Fruit fly (Drosophila melanogaster) whole organism, pupa: ENCODE data around the gene mtTFB2.

Experiments
- CG10348 ChIP-seq: fragments of 200-800 bp; sonication (Bioruptor generic); IDR thresholded peaks from 2 replicates; pipeline ENCODE4 v1.3.6; 2022; ENCODE audit warnings: missing biosample characterization, missing genetic modification characterization
- CG12605 ChIP-seq: fragments of 200-800 bp; sonication (Bioruptor generic); IDR thresholded peaks from 2 replicates; pipeline ENCODE4 v1.3.6; 2022; ENCODE audit warnings: missing biosample characterization, missing genetic modification characterization
- CG13204 ChIP-seq: fragments of 200-800 bp; sonication (Bioruptor generic); optimal IDR thresholded peaks from 2 replicates; lab custom pipeline; 2018; ENCODE audit warnings: missing biosample characterization, mild to moderate bottlenecking, missing genetic modification characterization, moderate library complexity
- CG14655 ChIP-seq: fragments of 200-800 bp; sonication (Bioruptor generic); optimal IDR thresholded peaks from 3 replicates; lab custom pipeline; 2017; ENCODE audit warnings: mild to moderate bottlenecking, missing biosample characterization, missing genetic modification reagents, missing genetic modification characterization
- CG15710 ChIP-seq: fragments of 200-800 bp; sonication (Bioruptor generic); optimal IDR thresholded peaks from 2 replicates; lab custom pipeline; 2018; ENCODE audit warnings: missing biosample characterization, mild to moderate bottlenecking, missing genetic modification characterization, moderate library complexity
- CG17806 ChIP-seq: fragments of 200-800 bp; sonication (Bioruptor generic); optimal IDR thresholded peaks from 2 replicates; lab custom pipeline; 2018; ENCODE audit warnings: missing biosample characterization, mild to moderate bottlenecking, missing genetic modification characterization, moderate library complexity
- CG32121 ChIP-seq: fragments of 200-800 bp; sonication (Bioruptor generic); IDR thresholded peaks from 2 replicates; pipeline ENCODE4 v1.3.6; 2022; ENCODE audit warnings: missing biosample characterization, missing genetic modification characterization
- CG34367 ChIP-seq: fragments of 200-800 bp; sonication (Bioruptor generic); optimal IDR thresholded peaks from 2 replicates; lab custom pipeline; 2018; ENCODE audit warnings: missing biosample characterization, mild to moderate bottlenecking, missing genetic modification characterization
- CG4496 ChIP-seq: fragments of 200-800 bp; sonication (Bioruptor generic); IDR thresholded peaks from 3 replicates; pipeline ENCODE4 v1.3.6; 2022; ENCODE audit warnings: missing biosample characterization, missing genetic modification characterization
- CG8159 ChIP-seq: fragments of 200-800 bp; sonication (Bioruptor generic); optimal IDR thresholded peaks from 3 replicates; lab custom pipeline; 2018; ENCODE audit warnings: missing biosample characterization, mild to moderate bottlenecking, missing genetic modification characterization, moderate library complexity
- CG8301 ChIP-seq: fragments of 200-800 bp; sonication (Bioruptor generic); optimal IDR thresholded peaks from 2 replicates; lab custom pipeline; 2018; ENCODE audit warnings: missing biosample characterization, mild to moderate bottlenecking, missing genetic modification characterization
- CG9948 ChIP-seq: fragments of 200-800 bp; sonication (Bioruptor generic); optimal IDR thresholded peaks from 2 replicates; lab custom pipeline; 2018; ENCODE audit warnings: missing biosample characterization, mild to moderate bottlenecking, missing genetic modification characterization, moderate library complexity
- D1 ChIP-seq: fragments of 200-800 bp; sonication (Bioruptor generic); optimal IDR thresholded peaks from 2 replicates; lab custom pipeline; 2018; ENCODE audit warnings: missing biosample characterization, mild to moderate bottlenecking, missing genetic modification characterization, moderate library complexity
- EcR ChIP-seq: fragments of 200-800 bp; sonication (Bioruptor generic); optimal IDR thresholded peaks from 3 replicates; lab custom pipeline; 2019; ENCODE audit warnings: missing biosample characterization, missing genetic modification characterization, mild to moderate bottlenecking, moderate library complexity, missing genetic modification reagents
- Ets98B ChIP-seq: fragments of 200-800 bp; sonication (Bioruptor generic); IDR thresholded peaks from 2 replicates; pipeline ENCODE4 v1.3.6; 2022; ENCODE audit warnings: missing biosample characterization, missing genetic modification characterization
- Pif1A ChIP-seq: fragments of 200-800 bp; sonication (Bioruptor generic); optimal IDR thresholded peaks from 3 replicates; lab custom pipeline; 2016; ENCODE audit warnings: missing biosample characterization, missing genetic modification characterization
- Pif1B ChIP-seq: fragments of 200-800 bp; sonication (Bioruptor generic); optimal IDR thresholded peaks from 3 replicates; lab custom pipeline; 2016; ENCODE audit warnings: missing biosample characterization, missing genetic modification characterization
- Snoo ChIP-seq: fragments of 200-800 bp; sonication (Bioruptor generic); optimal IDR thresholded peaks from 3 replicates; lab custom pipeline; 2017; ENCODE audit warnings: missing biosample characterization, mild to moderate bottlenecking, missing genetic modification characterization, inconsistent platforms
- fd96Ca ChIP-seq: fragments of 200-800 bp; sonication (Bioruptor generic); IDR thresholded peaks from 3 replicates; pipeline ENCODE4 v1.3.6; 2022; ENCODE audit warnings: missing biosample characterization, missing genetic modification characterization
- gl ChIP-seq: fragments of 200-800 bp; sonication (Bioruptor generic); optimal IDR thresholded peaks from 2 replicates; lab custom pipeline; 2018; ENCODE audit warnings: missing biosample characterization, mild to moderate bottlenecking, missing genetic modification characterization
- rn ChIP-seq: fragments of 200-800 bp; sonication (Bioruptor generic); IDR thresholded peaks from 2 replicates; pipeline ENCODE4 v1.3.6; 2022; ENCODE audit warnings: missing biosample characterization, missing genetic modification characterization

The mtTFB2 gene

DNA sequence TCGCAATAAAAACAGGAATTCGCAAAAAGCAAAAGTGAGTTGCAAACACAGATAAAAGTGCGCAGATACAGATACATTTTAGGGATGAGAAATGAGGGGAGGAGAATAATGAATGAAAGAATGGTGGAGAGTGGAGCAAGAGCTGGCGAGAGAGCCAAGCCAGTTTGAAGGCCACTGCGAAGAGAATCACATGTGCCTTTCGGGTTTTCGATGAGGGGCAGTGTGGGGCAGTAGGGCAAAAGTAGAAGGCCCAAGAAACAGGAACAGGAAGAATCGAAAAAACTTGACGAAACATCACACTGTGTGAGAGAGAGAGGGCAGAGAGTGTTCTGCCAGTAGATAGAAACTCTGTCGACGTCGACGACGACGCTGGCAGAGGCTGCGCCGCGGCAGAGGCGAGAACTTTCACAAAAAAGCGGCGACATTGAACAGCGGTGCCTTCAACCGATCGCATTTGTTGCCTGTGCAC, 38.8 kb downstream of the mtTFB2 start:
- no peak for TF ChIP-seq CG17806 (tag; lab: Kevin White, UChicago)
- TF ChIP-seq Snoo (tag; lab: Kevin White, UChicago) = no peak
- no peak for TF ChIP-seq CG8301 (tag; lab: Kevin White, UChicago)
- TF ChIP-seq CG15710 (tag; lab: Kevin White, UChicago) = peak; percentile 20
- TF ChIP-seq D1 (tag; lab: Kevin White, UChicago) = no peak
- no peak for TF ChIP-seq rn (GFP tag; lab: Robert Waterston, UW)
- TF ChIP-seq CG4496 = 0 out of 3 replicates have a peak, but pooled peaks have one; percentile 18
- peak; percentile 20 for TF ChIP-seq gl (tag; lab: Kevin White, UChicago)
- TF ChIP-seq CG14655 (GFP tag; lab: Kevin White, UChicago) = no peak
- no peak for TF ChIP-seq Pif1B
- peak; percentile 5 for TF ChIP-seq CG8159 (tag; lab: Kevin White, UChicago)
- no peak for TF ChIP-seq Pif1A (GFP tag; lab: Kevin White, UChicago)
- TF ChIP-seq EcR (GFP tag; lab: Kevin White, UChicago) = peak; percentile 82
- peak; percentile 24 for TF ChIP-seq CG13204
- TF ChIP-seq CG10348 (GFP tag; lab: Robert Waterston, UW) = no peak
- TF ChIP-seq CG12605 (GFP tag; lab: Robert Waterston, UW) = peak; percentile 19; the same call in 1 of the 2 replicates
- no peak for TF ChIP-seq CG32121 (GFP tag; lab: Robert Waterston, UW)

DNA sequence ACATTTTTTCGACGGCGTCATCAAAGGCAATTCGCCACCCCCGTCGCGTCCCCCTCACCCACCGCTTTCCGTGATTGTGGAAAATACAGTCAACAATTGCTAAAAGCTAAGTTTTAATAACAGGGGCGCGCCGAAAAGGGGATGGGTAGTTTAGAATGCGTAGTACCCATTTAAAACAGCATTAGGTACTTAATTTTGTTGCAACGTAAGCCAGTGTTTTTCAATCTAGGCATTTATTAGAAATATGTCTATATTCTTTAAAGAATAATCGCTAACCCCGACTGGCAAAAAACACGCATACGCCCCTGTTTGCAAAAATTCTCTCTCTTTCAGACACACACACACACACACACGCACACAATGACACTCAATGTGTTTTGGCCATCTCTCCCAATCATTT, 39.5 kb downstream of the mtTFB2 start:
- TF ChIP-seq CG8301 (tag; lab: Kevin White, UChicago) = peak; percentile 7
- TF ChIP-seq gl (tag; lab: Kevin White, UChicago) = no peak
- TF ChIP-seq CG12605 (GFP tag; lab: Robert Waterston, UW) = no peak
- 0 out of 2 replicates have a peak, but pooled peaks have one; percentile 14 for TF ChIP-seq rn (GFP tag; lab: Robert Waterston, UW)
- TF ChIP-seq Pif1A (GFP tag; lab: Kevin White, UChicago) = peak; percentile 27
- TF ChIP-seq CG9948 (tag; lab: Kevin White, UChicago) = peak; percentile 40
- peak; percentile 41 for TF ChIP-seq CG8159 (tag; lab: Kevin White, UChicago)
- peak; percentile 69; the same call in 2 of the 3 replicates for TF ChIP-seq fd96Ca (GFP tag; lab: Robert Waterston, UW)
- TF ChIP-seq CG10348 (GFP tag; lab: Robert Waterston, UW) = no peak
- TF ChIP-seq CG15710 (tag; lab: Kevin White, UChicago) = peak; percentile 57
- TF ChIP-seq CG13204 = no peak
- TF ChIP-seq CG32121 (GFP tag; lab: Robert Waterston, UW) = peak; percentile 39; the same call in 1 of the 2 replicates
- no peak for TF ChIP-seq EcR (GFP tag; lab: Kevin White, UChicago)
- no peak for TF ChIP-seq Pif1B
- 0 out of 2 replicates have a peak, but pooled peaks have one; percentile 34 for TF ChIP-seq Ets98B (GFP tag; lab: Robert Waterston, UW)
- TF ChIP-seq CG17806 (tag; lab: Kevin White, UChicago) = peak; percentile 54
- TF ChIP-seq Snoo (tag; lab: Kevin White, UChicago) = peak; percentile 75
- peak; percentile 75 for TF ChIP-seq CG4496
- peak; percentile 37 for TF ChIP-seq CG14655 (GFP tag; lab: Kevin White, UChicago)
- no peak for TF ChIP-seq D1 (tag; lab: Kevin White, UChicago)
- TF ChIP-seq CG34367 = peak; percentile 46
- TF ChIP-seq, all 21 proteins: peak for 14

DNA sequence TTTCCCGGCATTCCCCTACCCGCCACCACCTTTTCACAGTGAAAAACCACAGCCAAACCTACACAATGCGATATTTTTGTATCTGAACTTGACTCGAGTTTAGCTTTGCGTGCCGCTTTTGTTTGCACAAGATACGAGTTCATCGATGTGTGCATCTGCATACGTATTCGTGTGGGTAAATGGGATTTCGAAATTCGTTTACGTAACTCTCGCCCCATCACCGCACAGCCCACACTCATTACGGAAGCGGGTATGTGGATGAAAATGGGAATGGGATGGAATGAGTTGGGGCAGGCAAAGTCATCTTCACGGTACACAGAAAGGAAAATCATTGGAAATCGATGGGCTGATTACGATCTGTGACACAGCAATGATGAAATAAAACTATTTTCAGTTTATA, 40.8 kb downstream of the mtTFB2 start:
- TF ChIP-seq gl (tag; lab: Kevin White, UChicago) = no peak
- TF ChIP-seq fd96Ca (GFP tag; lab: Robert Waterston, UW) = no peak
- no peak for TF ChIP-seq Snoo (tag; lab: Kevin White, UChicago)
- TF ChIP-seq CG34367 = no peak
- no peak for TF ChIP-seq CG8159 (tag; lab: Kevin White, UChicago)
- TF ChIP-seq CG13204 = no peak
- TF ChIP-seq CG9948 (tag; lab: Kevin White, UChicago) = no peak
- TF ChIP-seq CG17806 (tag; lab: Kevin White, UChicago) = no peak

DNA sequence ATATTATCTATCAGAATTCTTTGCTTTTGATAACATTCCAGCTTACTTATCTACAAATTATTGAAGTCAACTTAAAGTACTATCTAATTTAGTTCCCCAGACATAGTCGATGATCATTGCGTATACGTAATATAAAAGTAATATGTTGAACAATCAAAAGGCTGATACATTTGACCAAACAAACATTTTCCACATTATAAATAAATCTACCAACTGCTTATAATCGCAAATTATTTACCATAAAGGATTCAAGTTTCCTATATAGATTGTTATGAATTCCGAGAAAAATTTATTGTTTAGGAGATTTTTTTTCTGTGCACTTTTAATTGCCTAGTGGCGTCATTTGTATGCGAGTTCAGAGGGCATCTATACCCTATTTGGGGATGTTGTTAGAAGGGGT, 41.3 kb downstream of the mtTFB2 start:
- no peak for TF ChIP-seq EcR (GFP tag; lab: Kevin White, UChicago)
- TF ChIP-seq D1 (tag; lab: Kevin White, UChicago) = no peak
- peak; percentile 2 for TF ChIP-seq CG9948 (tag; lab: Kevin White, UChicago)
- TF ChIP-seq CG10348 (GFP tag; lab: Robert Waterston, UW) = no peak
- TF ChIP-seq CG12605 (GFP tag; lab: Robert Waterston, UW) = no peak
- TF ChIP-seq CG8301 (tag; lab: Kevin White, UChicago) = no peak
- no peak for TF ChIP-seq gl (tag; lab: Kevin White, UChicago)

DNA sequence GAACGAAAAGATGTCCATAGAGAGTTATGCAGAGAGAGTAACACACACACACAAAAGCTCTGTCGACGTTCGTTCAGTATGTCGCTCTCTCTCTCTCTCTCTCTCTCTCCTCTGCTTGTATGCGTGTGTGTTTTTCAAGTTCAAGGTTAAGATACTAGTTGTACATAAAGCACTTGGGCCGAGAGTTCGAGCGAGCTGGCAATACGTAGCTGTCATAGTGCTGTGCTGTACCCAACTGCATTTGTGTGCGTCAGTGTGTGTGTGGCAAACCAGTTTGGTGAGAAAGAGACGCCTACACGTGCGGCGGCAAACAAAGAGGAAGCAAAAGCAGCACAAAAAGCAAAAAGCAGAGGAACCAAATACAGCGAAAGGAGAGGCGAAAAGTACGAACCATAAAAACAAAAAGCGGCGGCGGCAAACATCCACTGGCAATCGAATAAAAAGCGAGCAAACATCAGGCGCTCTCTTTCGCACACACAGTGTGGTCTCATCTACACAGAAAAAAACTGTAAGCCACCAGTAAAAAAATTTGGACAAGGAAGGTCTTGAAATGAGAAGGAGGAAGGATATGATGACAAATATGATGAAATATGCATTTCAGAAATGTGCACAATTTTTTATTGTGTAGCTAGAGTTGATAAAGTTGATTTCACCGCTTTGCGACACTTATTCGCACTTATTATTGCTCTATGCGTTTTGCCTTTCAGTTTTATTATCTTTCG, 42.0 kb downstream of the mtTFB2 start:
- TF ChIP-seq Pif1B (peak; percentile 90), CG9948 (tag; lab: Kevin White, UChicago) (peak; percentile 91), EcR (GFP tag; lab: Kevin White, UChicago) (peak; percentile 92), CG14655 (GFP tag; lab: Kevin White, UChicago) (peak; percentile 83), rn (GFP tag; lab: Robert Waterston, UW) (peak; percentile 90), CG32121 (GFP tag; lab: Robert Waterston, UW) (peak; percentile 85), CG10348 (GFP tag; lab: Robert Waterston, UW) (peak; percentile 41; the same call in 1 of the 2 replicates), Snoo (tag; lab: Kevin White, UChicago) (peak; percentile 70), CG34367 (peak; percentile 89), CG15710 (tag; lab: Kevin White, UChicago) (peak; percentile 89), gl (tag; lab: Kevin White, UChicago) (peak; percentile 80), Ets98B (GFP tag; lab: Robert Waterston, UW) (peak; percentile 81), CG4496 (peak; percentile 93), CG17806 (tag; lab: Kevin White, UChicago) (peak; percentile 91), CG8159 (tag; lab: Kevin White, UChicago) (peak; percentile 89), fd96Ca (GFP tag; lab: Robert Waterston, UW) (peak; percentile 93), Pif1A (GFP tag; lab: Kevin White, UChicago) (peak; percentile 96), CG12605 (GFP tag; lab: Robert Waterston, UW) (peak; percentile 77), D1 (tag; lab: Kevin White, UChicago) (peak; percentile 88), CG8301 (tag; lab: Kevin White, UChicago) (peak; percentile 78), CG13204 (peak; percentile 65)
